Worm (Caenorhabditis elegans): Measurements from ENCODE around the gene C24D10.49.
A peak's percentile ranks its signal among the peaks of the same experiment; 100 is the strongest.

Gene C24D10.49

ce11 chrIV:5171994-5172528 is 14.9 kb upstream of the C24D10.49 start:
- TF ChIP-seq rnt-1 (tag; optimal IDR thresholded peaks at IDR 0.05): peak; percentile 30
- no peak for TF ChIP-seq ztf-11 (tag; optimal IDR thresholded peaks at IDR 0.05)
- no peak for TF ChIP-seq efl-1 (optimal IDR thresholded peaks at IDR 0.05)
- TF ChIP-seq efl-1 (GFP tag; optimal IDR thresholded peaks at IDR 0.05 in 1 of 2): peak in 1 of 2 experiments; percentile 79
- TF ChIP-seq snu-23 (GFP tag; optimal IDR thresholded peaks at IDR 0.05): peak; percentile 22
- TF ChIP-seq dsc-1 (tag; optimal IDR thresholded peaks at IDR 0.05): peak; percentile 63

- TF ChIP-seq snu-23 (GFP tag; optimal IDR thresholded peaks at IDR 0.05) (peak; percentile 43), rnt-1 (tag; optimal IDR thresholded peaks at IDR 0.05) (peak; percentile 55), ceh-90 (tag; optimal IDR thresholded peaks at IDR 0.05) (no peak), lsy-2 (tag; optimal IDR thresholded peaks at IDR 0.05) (peak; percentile 44 to 50), mab-9 (GFP tag; IDR thresholded peaks at IDR 0.05) (no peak), fkh-4 (tag; optimal IDR thresholded peaks at IDR 0.05; ENCODE audit: borderline replicate concordance) (peak; percentile 37), lin-14 (GFP tag; optimal IDR thresholded peaks at IDR 0.05) (peak; percentile 60), nhr-76 (tag; optimal IDR thresholded peaks at IDR 0.05) (peak; percentile 42), lin-15B (tag; optimal IDR thresholded peaks at IDR 0.05) (no peak), nhr-19 (GFP tag; conservative IDR thresholded peaks at IDR 0.05) (peak; percentile 25), tbx-2 (tag; optimal IDR thresholded peaks at IDR 0.05) (peak; percentile 7), nhr-71 (tag; optimal IDR thresholded peaks at IDR 0.05) (peak; percentile 70), ets-5 (GFP tag; IDR thresholded peaks at IDR 0.05) (no peak), unc-98 (GFP tag; IDR thresholded peaks at IDR 0.05) (0 out of 2 replicates have a peak, but pooled peaks have one; percentile 44), efl-1 (optimal IDR thresholded peaks at IDR 0.05) (peak; percentile 17 to 40), efl-1 (GFP tag; optimal IDR thresholded peaks at IDR 0.05 in 1 of 2) (peak; percentile 16 to 59), swsn-7 (tag; optimal IDR thresholded peaks at IDR 0.05) (peak; percentile 12), pax-3 (tag; optimal IDR thresholded peaks at IDR 0.05) (no peak), dsc-1 (tag; optimal IDR thresholded peaks at IDR 0.05) (peak; percentile 80), nhr-20 (tag; optimal IDR thresholded peaks at IDR 0.05) (peak; percentile 7), pag-3 (tag; optimal IDR thresholded peaks at IDR 0.05; ENCODE audit: borderline replicate concordance, insufficient read depth) (peak; percentile 43), dpl-1 (GFP tag; optimal IDR thresholded peaks at IDR 0.05) (peak in 1 of 3 experiments; percentile 1)
Observed at ce11 chrIV:5169335-5169734, 12.2 kb upstream of the C24D10.49 start.

DNA sequence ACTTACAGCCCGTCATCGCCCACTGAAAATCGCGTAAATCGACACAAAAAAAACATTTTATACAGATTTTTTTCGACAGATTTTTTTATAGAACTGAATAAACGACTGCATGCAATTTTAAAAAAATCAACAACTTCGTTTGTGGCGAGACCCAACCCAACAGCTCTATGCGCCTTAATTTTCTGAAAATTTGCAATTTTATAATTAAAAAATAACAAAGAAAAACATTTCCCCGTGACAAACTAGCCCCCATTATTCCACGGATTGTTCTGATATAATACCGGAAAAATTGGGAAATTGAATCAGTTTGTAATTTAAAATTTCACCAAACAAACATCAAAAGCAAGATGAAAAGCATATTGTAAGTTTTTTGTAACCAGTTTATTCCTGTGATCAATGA is 8.9 kb upstream of the C24D10.49 start, which contains the start of gene ptp-5.1:
TSS of gene ptp-5.1 (plus strand) at position 301 of the 400 bp plus-strand sequence.
- TF ChIP-seq ceh-90 (tag; optimal IDR thresholded peaks at IDR 0.05) (no peak), unc-62 (GFP tag; optimal IDR thresholded peaks at IDR 0.05) (no peak), nhr-12 (tag; optimal IDR thresholded peaks at IDR 0.05) (no peak), elt-3 (tag; optimal IDR thresholded peaks at IDR 0.05) (no peak), zag-1 (tag; optimal IDR thresholded peaks at IDR 0.05) (no peak), Y116A8C.19 (tag; optimal IDR thresholded peaks at IDR 0.05; ENCODE audit: borderline replicate concordance) (no peak), pqm-1 (tag; optimal IDR thresholded peaks at IDR 0.05) (no peak), mep-1 (tag; optimal IDR thresholded peaks at IDR 0.05) (no peak), ceh-82 (tag; optimal IDR thresholded peaks at IDR 0.05) (no peak), fkh-8 (tag; optimal IDR thresholded peaks at IDR 0.05) (no peak), nhr-47 (tag; optimal IDR thresholded peaks at IDR 0.05) (no peak), sup-37 (GFP tag; optimal IDR thresholded peaks at IDR 0.05) (no peak), C34B4.2 (tag; optimal IDR thresholded peaks at IDR 0.05) (no peak), F16B12.6 (tag; optimal IDR thresholded peaks at IDR 0.05) (no peak), dsc-1 (tag; optimal IDR thresholded peaks at IDR 0.05) (no peak), nhr-76 (tag; optimal IDR thresholded peaks at IDR 0.05) (no peak), zip-4 (GFP tag; optimal IDR thresholded peaks at IDR 0.05) (no peak), snu-23 (GFP tag; optimal IDR thresholded peaks at IDR 0.05) (no peak)

All from whole organism, L1 larva.